Worm (Caenorhabditis elegans): ENCODE measurements around the gene Y57G11C.42.

- TF ChIP-seq fkh-10 (GFP tag; optimal IDR thresholded peaks at IDR 0.05): no peak
- no peak for TF ChIP-seq fos-1 (tag; optimal IDR thresholded peaks at IDR 0.05)
- TF ChIP-seq madf-9 (GFP tag; conservative IDR thresholded peaks at IDR 0.05): no peak
- no peak for TF ChIP-seq saeg-2 (GFP tag; IDR thresholded peaks at IDR 0.05)
- no peak for TF ChIP-seq Y48G9A.11 (GFP tag; IDR thresholded peaks at IDR 0.05)
Observed at ce11 chrIV:14704155-14704554, 24.2 kb upstream of the Y57G11C.42 start, which contains the start of gene Y57G11C.40.

All from whole organism, L4 larva.